Worm (Caenorhabditis elegans): ENCODE data around the gene sra-29.

ce11 chrII:6566628-6567180 lies 8.8 kb downstream of the sra-29 start, which contains the start of the genes F18C5.5 and F18C5.9:
- no peak for TF ChIP-seq pes-1 (GFP tag; IDR thresholded peaks at IDR 0.05)
- TF ChIP-seq tbx-37 (GFP tag; conservative IDR thresholded peaks at IDR 0.05): no peak
- TF ChIP-seq hmbx-1 (tag; optimal IDR thresholded peaks at IDR 0.05): no peak
- TF ChIP-seq ets-7 (tag; optimal IDR thresholded peaks at IDR 0.05): no peak
- TF ChIP-seq ama-1 (optimal IDR thresholded peaks at IDR 0.05): no peak
- TF ChIP-seq hnd-1 (tag; optimal IDR thresholded peaks at IDR 0.05): no peak
